Fruit fly (Drosophila melanogaster): Measurements from ENCODE around the gene CG5498.

dm6 chr3L:20376564-20376920, 7.4 kb downstream of the CG5498 start:
- TF ChIP-seq topi (GFP tag; optimal IDR thresholded peaks at IDR 0.05) (no peak), CG31627 (GFP tag; optimal IDR thresholded peaks at IDR 0.05) (no peak), fd85E (GFP tag; optimal IDR thresholded peaks at IDR 0.05) (no peak), CG6792 (GFP tag; optimal IDR thresholded peaks at IDR 0.05) (no peak), CG6163 (GFP tag; IDR thresholded peaks at IDR 0.05) (no peak), Smox (GFP tag; optimal IDR thresholded peaks at IDR 0.05) (no peak), CG8119 (GFP tag; IDR thresholded peaks at IDR 0.05) (no peak), CG11294 (GFP tag; IDR thresholded peaks at IDR 0.05) (no peak), lz (GFP tag; optimal IDR thresholded peaks at IDR 0.05) (no peak), CG10631 (GFP tag; optimal IDR thresholded peaks at IDR 0.05) (no peak)
